Fruit fly (Drosophila melanogaster): ENCODE data around the gene CG4101.
A peak's percentile ranks its signal among the peaks of the same experiment; 100 is the strongest.

The CG4101 gene

DNA sequence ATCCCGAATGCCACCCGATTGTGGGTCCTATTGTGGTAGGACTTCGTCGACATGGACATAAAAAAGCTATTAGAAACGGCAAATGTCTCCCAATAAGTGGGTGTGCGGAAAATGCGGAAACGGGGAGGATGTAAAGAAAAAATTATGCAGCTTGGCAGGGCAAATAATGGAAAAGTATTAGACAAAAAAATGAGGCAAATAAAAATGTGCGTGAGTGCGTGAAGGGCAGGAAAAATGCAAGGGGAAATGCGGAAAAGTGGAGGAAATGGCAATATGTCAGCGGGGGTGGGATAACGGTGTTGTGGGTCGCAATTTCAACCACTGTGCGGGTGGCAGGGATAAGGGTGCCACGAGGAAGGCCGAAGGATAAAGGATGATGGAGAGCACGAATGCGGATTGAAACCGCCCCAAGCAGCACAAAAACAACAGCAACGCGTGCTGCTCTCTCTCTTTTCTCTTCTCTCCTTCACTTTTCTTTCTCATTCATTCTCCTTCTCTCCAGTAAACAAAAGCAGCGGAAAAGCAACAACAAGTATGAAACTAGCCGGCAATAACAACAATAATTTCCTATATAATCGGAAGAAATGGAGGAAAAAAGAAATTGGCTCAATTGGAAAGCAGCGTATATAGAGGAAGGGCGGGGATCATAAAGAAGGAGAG lies 33.2 kb downstream of the CG4101 start:
- TF ChIP-seq CG11617 (GFP tag; optimal IDR thresholded peaks at IDR 0.05) (no peak), CG33017 (tag; optimal IDR thresholded peaks at IDR 0.05) (no peak), toe (GFP tag; optimal IDR thresholded peaks at IDR 0.05) (no peak), CG12768 (GFP tag; optimal IDR thresholded peaks at IDR 0.05) (no peak), CG1620 (GFP tag; optimal IDR thresholded peaks at IDR 0.05) (no peak), CG5204 (GFP tag; optimal IDR thresholded peaks at IDR 0.05) (no peak), Crg-1 (GFP tag; optimal IDR thresholded peaks at IDR 0.05) (no peak), Mnt (GFP tag; optimal IDR thresholded peaks at IDR 0.05) (no peak), cic (GFP tag; optimal IDR thresholded peaks at IDR 0.05) (no peak), CG7045 (GFP tag; optimal IDR thresholded peaks at IDR 0.05) (no peak), tj (GFP tag; optimal IDR thresholded peaks at IDR 0.05) (no peak), Hr96 (GFP tag; optimal IDR thresholded peaks at IDR 0.05) (no peak), kay (GFP tag; ENCODE audit: borderline replicate concordance) (no peak), ovo (GFP tag; optimal IDR thresholded peaks at IDR 0.05) (no peak), Clk (GFP tag; optimal IDR thresholded peaks at IDR 0.05) (no peak)

DNA sequence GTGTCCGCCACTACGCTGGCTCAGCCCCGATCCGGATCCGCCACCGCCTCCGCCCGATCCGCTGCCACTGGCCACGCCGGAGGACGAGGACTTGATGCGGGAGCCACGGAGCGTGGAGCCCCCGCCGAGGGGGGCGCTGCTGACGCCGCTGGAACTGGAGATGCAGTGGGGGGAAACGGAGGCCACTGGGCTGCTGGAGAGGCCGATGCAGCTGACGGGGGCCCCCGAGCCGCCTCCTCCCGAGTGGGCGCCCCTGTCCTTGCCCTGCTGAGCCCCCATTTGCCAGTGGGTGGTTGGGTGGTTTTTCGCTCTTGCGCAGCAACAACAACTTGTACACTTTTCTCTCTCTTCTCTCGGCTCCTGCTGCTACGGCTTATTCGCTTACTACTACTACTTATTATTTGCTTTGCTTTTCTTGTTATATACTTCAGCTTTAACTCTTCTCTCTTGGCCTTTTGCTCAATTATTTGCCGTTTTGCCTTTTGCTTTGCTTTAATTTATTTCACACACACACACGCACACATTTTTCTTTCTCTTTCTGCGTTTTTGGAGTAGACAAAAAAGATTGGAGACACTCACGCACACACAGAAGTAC lies 34.7 kb downstream of the CG4101 start:
- TF ChIP-seq CG33017 (tag; optimal IDR thresholded peaks at IDR 0.05) (no peak), Hr96 (GFP tag; optimal IDR thresholded peaks at IDR 0.05) (no peak), CG7101 (tag; optimal IDR thresholded peaks at IDR 0.05) (no peak), CG5204 (GFP tag; optimal IDR thresholded peaks at IDR 0.05) (no peak), CG1620 (GFP tag; optimal IDR thresholded peaks at IDR 0.05) (no peak), CG7045 (GFP tag; optimal IDR thresholded peaks at IDR 0.05) (no peak), CG12768 (GFP tag; optimal IDR thresholded peaks at IDR 0.05) (no peak), CG14711 (tag; optimal IDR thresholded peaks at IDR 0.05) (no peak), ovo (GFP tag; optimal IDR thresholded peaks at IDR 0.05) (no peak), Crg-1 (GFP tag; optimal IDR thresholded peaks at IDR 0.05) (no peak), bab1 (GFP tag; optimal IDR thresholded peaks at IDR 0.05) (no peak), kay (GFP tag; ENCODE audit: borderline replicate concordance) (no peak), toe (GFP tag; optimal IDR thresholded peaks at IDR 0.05) (no peak), pad (GFP tag; optimal IDR thresholded peaks at IDR 0.05) (no peak)

dm6 chr3L:16647578-16648113 lies 35.4 kb downstream of the CG4101 start, which contains the start of gene Abl:
Gene Abl (minus strand): TSS chr3L:16647882.
- TF ChIP-seq CG1620 (GFP tag; optimal IDR thresholded peaks at IDR 0.05) (peak; percentile 85), tj (GFP tag; optimal IDR thresholded peaks at IDR 0.05) (peak; percentile 64), Clk (GFP tag; optimal IDR thresholded peaks at IDR 0.05) (peak; percentile 71), bab1 (GFP tag; optimal IDR thresholded peaks at IDR 0.05) (peak; percentile 87), ovo (GFP tag; optimal IDR thresholded peaks at IDR 0.05) (peak; percentile 66), cic (GFP tag; optimal IDR thresholded peaks at IDR 0.05) (peak; percentile 54), CG11617 (GFP tag; optimal IDR thresholded peaks at IDR 0.05) (peak; percentile 22), CG14711 (tag; optimal IDR thresholded peaks at IDR 0.05) (peak; percentile 67), Crg-1 (GFP tag; optimal IDR thresholded peaks at IDR 0.05) (peak; percentile 91), kay (GFP tag; ENCODE audit: borderline replicate concordance) (no peak), CG7101 (tag; optimal IDR thresholded peaks at IDR 0.05) (peak; percentile 75), CG5204 (GFP tag; optimal IDR thresholded peaks at IDR 0.05) (no peak), cnc (optimal IDR thresholded peaks at IDR 0.05) (no peak), Hr96 (GFP tag; optimal IDR thresholded peaks at IDR 0.05) (peak; percentile 74), pad (GFP tag; optimal IDR thresholded peaks at IDR 0.05) (peak; percentile 76), CG12768 (GFP tag; optimal IDR thresholded peaks at IDR 0.05) (peak; percentile 76), toe (GFP tag; optimal IDR thresholded peaks at IDR 0.05) (peak; percentile 58), CG33017 (tag; optimal IDR thresholded peaks at IDR 0.05) (peak; percentile 40), Mnt (GFP tag; optimal IDR thresholded peaks at IDR 0.05) (peak; percentile 56), CG7045 (GFP tag; optimal IDR thresholded peaks at IDR 0.05) (peak; percentile 32)

DNA sequence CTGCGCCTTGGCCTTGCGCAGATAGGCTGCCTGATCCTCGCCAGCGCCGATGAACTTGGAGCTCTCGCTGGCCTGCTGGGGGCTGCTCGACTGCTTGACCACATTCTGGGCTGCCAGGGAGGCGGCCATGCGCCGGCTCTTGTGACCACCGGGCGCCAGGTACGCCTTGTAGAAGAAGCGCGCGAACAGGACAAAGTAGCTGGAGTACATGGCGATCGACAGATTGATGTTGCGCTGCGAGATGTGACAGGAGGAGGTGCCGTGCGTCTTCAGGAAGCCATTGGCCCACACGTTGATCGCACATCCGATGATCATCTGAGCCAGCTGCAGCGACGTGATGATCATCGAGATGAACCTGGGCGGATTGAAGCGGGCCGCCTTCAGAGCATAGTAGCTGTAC lies 37.8 kb downstream of the CG4101 start:
- no peak for TF ChIP-seq cnc (optimal IDR thresholded peaks at IDR 0.05)
- TF ChIP-seq Crg-1 (GFP tag; optimal IDR thresholded peaks at IDR 0.05), result no peak
- no peak for TF ChIP-seq toe (GFP tag; optimal IDR thresholded peaks at IDR 0.05)
- no peak for TF ChIP-seq Clk (GFP tag; optimal IDR thresholded peaks at IDR 0.05)

dm6 chr3L:16651127-16651526 lies 38.8 kb downstream of the CG4101 start:
- TF ChIP-seq CG12768 (GFP tag; optimal IDR thresholded peaks at IDR 0.05), result no peak
- TF ChIP-seq kay (GFP tag; ENCODE audit: borderline replicate concordance), result no peak
- no peak for TF ChIP-seq CG7101 (tag; optimal IDR thresholded peaks at IDR 0.05)
- TF ChIP-seq Crg-1 (GFP tag; optimal IDR thresholded peaks at IDR 0.05), result no peak
- TF ChIP-seq bab1 (GFP tag; optimal IDR thresholded peaks at IDR 0.05), result no peak
- TF ChIP-seq Hr96 (GFP tag; optimal IDR thresholded peaks at IDR 0.05), result no peak
- TF ChIP-seq CG5204 (GFP tag; optimal IDR thresholded peaks at IDR 0.05), result no peak
- no peak for TF ChIP-seq ovo (GFP tag; optimal IDR thresholded peaks at IDR 0.05)
- no peak for TF ChIP-seq pad (GFP tag; optimal IDR thresholded peaks at IDR 0.05)
- TF ChIP-seq CG33017 (tag; optimal IDR thresholded peaks at IDR 0.05), result no peak
- no peak for TF ChIP-seq CG7045 (GFP tag; optimal IDR thresholded peaks at IDR 0.05)
- TF ChIP-seq CG14711 (tag; optimal IDR thresholded peaks at IDR 0.05), result no peak
- no peak for TF ChIP-seq Clk (GFP tag; optimal IDR thresholded peaks at IDR 0.05)
- no peak for TF ChIP-seq tj (GFP tag; optimal IDR thresholded peaks at IDR 0.05)
- TF ChIP-seq cnc (optimal IDR thresholded peaks at IDR 0.05), result no peak
- TF ChIP-seq toe (GFP tag; optimal IDR thresholded peaks at IDR 0.05), result no peak
- TF ChIP-seq cic (GFP tag; optimal IDR thresholded peaks at IDR 0.05), result no peak
- no peak for TF ChIP-seq CG11617 (GFP tag; optimal IDR thresholded peaks at IDR 0.05)
- TF ChIP-seq Mnt (GFP tag; optimal IDR thresholded peaks at IDR 0.05), result no peak
- TF ChIP-seq CG1620 (GFP tag; optimal IDR thresholded peaks at IDR 0.05), result no peak

All from whole organism, adult.